Fruit fly (Drosophila melanogaster) whole organism, embryonic: ENCODE measurements around the gene TotB.

Experiments
- Antp ChIP-seq: fragments of 200-800 bp; sonication (Bioruptor generic); optimal IDR thresholded peaks from 3 replicates; lab custom pipeline; 2016; ENCODE audit warnings: missing biosample characterization, missing genetic modification characterization
- Atf-2 ChIP-seq: fragments of 200-800 bp; sonication (Bioruptor generic); optimal IDR thresholded peaks from 2 replicates; lab custom pipeline; 2016; ENCODE audit warnings: missing biosample characterization, missing genetic modification characterization
- CG10543 ChIP-seq: fragments of 200-800 bp; sonication (Bioruptor generic); optimal IDR thresholded peaks from 3 replicates; lab custom pipeline; 2017; ENCODE audit warnings: missing biosample characterization, mild to moderate bottlenecking, missing genetic modification characterization, moderate library complexity
- CG10565 ChIP-seq: fragments of 200-800 bp; sonication (Bioruptor generic); optimal IDR thresholded peaks from 3 replicates; lab custom pipeline; 2016; ENCODE audit warnings: missing biosample characterization, mild to moderate bottlenecking, missing genetic modification characterization
- CG11085 ChIP-seq: fragments of 200-800 bp; sonication (Bioruptor generic); IDR thresholded peaks from 2 replicates; pipeline ENCODE4 v1.3.6; 2022; ENCODE audit warnings: missing biosample characterization, missing genetic modification characterization
- CG13296 ChIP-seq: fragments of 200-800 bp; sonication (Bioruptor generic); optimal IDR thresholded peaks from 3 replicates; lab custom pipeline; 2018; ENCODE audit warnings: missing biosample characterization, mild to moderate bottlenecking, missing genetic modification characterization
- CG14965 ChIP-seq: fragments of 200-800 bp; sonication (Bioruptor generic); optimal IDR thresholded peaks from 2 replicates; lab custom pipeline; 2016; ENCODE audit warnings: missing biosample characterization, missing genetic modification characterization, borderline replicate concordance
- CG17385 ChIP-seq: fragments of 200-800 bp; sonication (Bioruptor generic); optimal IDR thresholded peaks from 3 replicates; lab custom pipeline; 2018; ENCODE audit warnings: missing biosample characterization, mild to moderate bottlenecking, missing genetic modification characterization
- CG2129 ChIP-seq: fragments of 200-800 bp; sonication (Bioruptor generic); IDR thresholded peaks from 2 replicates; pipeline ENCODE4 v1.3.6; 2022; ENCODE audit warnings: missing biosample characterization, missing genetic modification characterization; ENCODE audit not compliant: partially characterized antibody
- CG30431 ChIP-seq: fragments of 200-800 bp; sonication (Bioruptor generic); optimal IDR thresholded peaks from 2 replicates; lab custom pipeline; 2017; ENCODE audit warnings: missing biosample characterization, missing genetic modification characterization
- CG3407 ChIP-seq: fragments of 200-800 bp; sonication (Bioruptor generic); optimal IDR thresholded peaks from 2 replicates; lab custom pipeline; 2018; ENCODE audit warnings: missing biosample characterization, mild to moderate bottlenecking, missing genetic modification characterization
- CG3847 ChIP-seq: fragments of 200-800 bp; sonication (Bioruptor generic); IDR thresholded peaks from 2 replicates; pipeline ENCODE4 v1.3.6; 2022; ENCODE audit warnings: missing biosample characterization, missing genetic modification characterization
- CG8765 ChIP-seq: fragments of 200-800 bp; sonication (Bioruptor generic); IDR thresholded peaks from 2 replicates; pipeline ENCODE4 v1.3.6; 2022; ENCODE audit warnings: missing biosample characterization, missing genetic modification characterization
- CG8924 ChIP-seq: fragments of 200-800 bp; optimal IDR thresholded peaks from 3 replicates; lab custom pipeline; 2019; ENCODE audit warnings: missing biosample characterization, mild to moderate bottlenecking, missing genetic modification characterization, moderate library complexity
- D ChIP-seq, 2 experiments: fragments of 200-800 bp in 1 of 2; fragments of >200 bp in 1 of 2; sonication (Bioruptor generic) in 1 of 2; optimal IDR thresholded peaks; 2 replicates in 1 of 2; 3 replicates in 1 of 2; lab custom pipeline; 2017; ENCODE audit warnings: mild to moderate bottlenecking in 1 of 2, missing biosample characterization in 1 of 2, missing genetic modification characterization in 1 of 2, missing genetic modification reagents in 1 of 2
- Deaf1 ChIP-seq: fragments of 200-800 bp; optimal IDR thresholded peaks from 3 replicates; lab custom pipeline; 2019; ENCODE audit warnings: missing biosample characterization, mild to moderate bottlenecking, missing genetic modification characterization, moderate library complexity
- ERR ChIP-seq: fragments of 200-800 bp; sonication (Bioruptor generic); optimal IDR thresholded peaks from 2 replicates; lab custom pipeline; 2016; ENCODE audit warnings: missing biosample characterization, missing genetic modification characterization
- Fer2 ChIP-seq: fragments of 200-800 bp; sonication (Bioruptor generic); optimal IDR thresholded peaks from 2 replicates; lab custom pipeline; 2018; ENCODE audit warnings: missing biosample characterization, mild to moderate bottlenecking, missing genetic modification characterization, moderate library complexity
- Fer3 ChIP-seq: fragments of 200-800 bp; sonication (Bioruptor generic); optimal IDR thresholded peaks from 2 replicates; lab custom pipeline; 2018; ENCODE audit warnings: missing biosample characterization, mild to moderate bottlenecking, missing genetic modification characterization, moderate library complexity
- HHEX ChIP-seq: fragments of 200-800 bp; sonication (Bioruptor generic); optimal IDR thresholded peaks from 3 replicates; lab custom pipeline; 2017; ENCODE audit warnings: missing biosample characterization, mild to moderate bottlenecking, missing genetic modification characterization, missing genetic modification reagents
- Lim3 ChIP-seq: fragments of 200-800 bp; sonication (Bioruptor generic); IDR thresholded peaks from 2 replicates; pipeline ENCODE4 v1.3.6; 2022; ENCODE audit warnings: missing biosample characterization, missing genetic modification characterization
- Max ChIP-seq: fragments of 200-800 bp; sonication (Bioruptor generic); optimal IDR thresholded peaks from 2 replicates; lab custom pipeline; 2016; ENCODE audit warnings: missing biosample characterization, mild to moderate bottlenecking, missing genetic modification characterization
- NC2β ChIP-seq: fragments of 200-800 bp; sonication (Bioruptor generic); optimal IDR thresholded peaks from 2 replicates; lab custom pipeline; 2016; ENCODE audit warnings: missing biosample characterization, missing genetic modification characterization
- Nf-YC ChIP-seq: fragments of 200-800 bp; optimal IDR thresholded peaks from 3 replicates; lab custom pipeline; 2019; ENCODE audit warnings: missing biosample characterization, mild to moderate bottlenecking, missing genetic modification characterization, moderate library complexity
- Oli ChIP-seq: fragments of 200-800 bp; sonication (Bioruptor generic); optimal IDR thresholded peaks from 2 replicates; lab custom pipeline; 2018; ENCODE audit warnings: missing biosample characterization, mild to moderate bottlenecking, missing genetic modification characterization, moderate library complexity
- PHDP ChIP-seq: fragments of 200-800 bp; sonication (Bioruptor generic); optimal IDR thresholded peaks from 3 replicates; lab custom pipeline; 2018; ENCODE audit warnings: missing biosample characterization, mild to moderate bottlenecking, missing genetic modification characterization, moderate library complexity
- Ptx1 ChIP-seq: fragments of 200-800 bp; sonication (Bioruptor generic); IDR thresholded peaks from 2 replicates; pipeline ENCODE4 v1.3.6; 2022; ENCODE audit warnings: missing biosample characterization, missing genetic modification characterization
- Ravus ChIP-seq: fragments of 200-800 bp; sonication (Bioruptor generic); IDR thresholded peaks from 2 replicates; pipeline ENCODE4 v1.3.6; 2022; ENCODE audit warnings: missing biosample characterization, missing genetic modification characterization
- Sry-β ChIP-seq: fragments of 200-800 bp; sonication (Bioruptor generic); optimal IDR thresholded peaks from 2 replicates; lab custom pipeline; 2018; ENCODE audit warnings: missing biosample characterization, mild to moderate bottlenecking, missing genetic modification characterization, moderate library complexity
- Vsx1 ChIP-seq: fragments of 200-800 bp; sonication (Bioruptor generic); optimal IDR thresholded peaks from 2 replicates; lab custom pipeline; 2017; ENCODE audit warnings: missing biosample characterization, mild to moderate bottlenecking, missing genetic modification characterization, missing genetic modification reagents
- amos ChIP-seq: fragments of 200-800 bp; sonication (Bioruptor generic); IDR thresholded peaks from 2 replicates; pipeline ENCODE4 v1.3.6; 2022; ENCODE audit warnings: missing biosample characterization, missing genetic modification characterization; ENCODE audit not compliant: partially characterized antibody
- br ChIP-seq: fragments of >200 bp; optimal IDR thresholded peaks from 2 replicates; lab custom pipeline; 2017
- chm ChIP-seq: fragments of 200-800 bp; sonication (Bioruptor generic); IDR thresholded peaks from 2 replicates; pipeline ENCODE4 v1.3.6; 2022; ENCODE audit warnings: missing biosample characterization, missing genetic modification characterization
- dpn ChIP-seq, 2 experiments: fragments of 200-800 bp; sonication (Bioruptor generic); optimal IDR thresholded peaks; 3 replicates each; lab custom pipeline; 2016; ENCODE audit warnings: missing biosample characterization in 2 of 2, missing genetic modification characterization in 2 of 2
- eve ChIP-seq, 2 experiments: fragments of >200 bp; optimal IDR thresholded peaks; 2 replicates each; lab custom pipeline; 2017; ENCODE audit warnings: missing biosample characterization in 2 of 2, missing genetic modification characterization in 2 of 2
- eyg ChIP-seq: fragments of 200-800 bp; sonication (Bioruptor generic); optimal IDR thresholded peaks from 3 replicates; lab custom pipeline; 2016; ENCODE audit warnings: missing biosample characterization, missing genetic modification characterization
- fd3F ChIP-seq: fragments of 200-800 bp; sonication (Bioruptor generic); optimal IDR thresholded peaks from 2 replicates; lab custom pipeline; 2018; ENCODE audit warnings: missing biosample characterization, mild to moderate bottlenecking, missing genetic modification characterization, moderate library complexity
- gce ChIP-seq: fragments of 200-800 bp; sonication (Bioruptor generic); IDR thresholded peaks from 3 replicates; pipeline ENCODE4 v1.3.6; 2022; ENCODE audit warnings: missing biosample characterization, missing genetic modification characterization
- gt ChIP-seq: fragments of 200-800 bp; sonication (Bioruptor generic); IDR thresholded peaks from 2 replicates; pipeline ENCODE4 v1.3.6; 2022; ENCODE audit warnings: missing biosample characterization, missing genetic modification characterization
- ham ChIP-seq: fragments of 200-800 bp; sonication (Bioruptor generic); IDR thresholded peaks from 2 replicates; pipeline ENCODE4 v1.3.6; 2022; ENCODE audit warnings: missing biosample characterization, missing genetic modification characterization
- her ChIP-seq: fragments of 200-800 bp; sonication (Bioruptor generic); optimal IDR thresholded peaks from 2 replicates; lab custom pipeline; 2016; ENCODE audit warnings: missing biosample characterization, missing genetic modification characterization
- hkb ChIP-seq, 2 experiments: fragments of 200-800 bp in 1 of 2; fragments of >200 bp in 1 of 2; sonication (Bioruptor generic) in 1 of 2; IDR thresholded peaks in 1 of 2; optimal IDR thresholded peaks in 1 of 2; 2 replicates each; pipeline versions ENCODE4 v1.3.6 to Lab custom; 2017 to 2022; ENCODE audit warnings: missing biosample characterization in 1 of 2, missing genetic modification characterization in 1 of 2
- nau ChIP-seq: fragments of 200-800 bp; sonication (Bioruptor generic); optimal IDR thresholded peaks from 3 replicates; lab custom pipeline; 2017; ENCODE audit warnings: missing biosample characterization, mild to moderate bottlenecking, missing genetic modification characterization, missing genetic modification reagents
- nmo ChIP-seq: fragments of 200-800 bp; sonication (Bioruptor generic); optimal IDR thresholded peaks from 2 replicates; lab custom pipeline; 2018; ENCODE audit warnings: missing biosample characterization, mild to moderate bottlenecking, missing genetic modification characterization, moderate library complexity
- otp ChIP-seq: fragments of 200-800 bp; sonication (Bioruptor generic); IDR thresholded peaks from 3 replicates; pipeline ENCODE4, ENCODE4 v1.3.6; 2022; ENCODE audit warnings: missing biosample characterization, missing genetic modification characterization
- peb ChIP-seq: fragments of 200-800 bp; sonication (Bioruptor generic); IDR thresholded peaks from 2 replicates; pipeline ENCODE4 v1.3.6; 2022; ENCODE audit warnings: missing biosample characterization, missing genetic modification characterization
- phol ChIP-seq: fragments of 200-800 bp; sonication (Bioruptor generic); optimal IDR thresholded peaks from 3 replicates; lab custom pipeline; 2018; ENCODE audit warnings: missing biosample characterization, mild to moderate bottlenecking, missing genetic modification characterization, moderate library complexity
- pum ChIP-seq: fragments of 200-800 bp; sonication (Bioruptor generic); optimal IDR thresholded peaks from 2 replicates; lab custom pipeline; 2016; ENCODE audit warnings: missing biosample characterization, missing genetic modification characterization
- sima ChIP-seq: fragments of 200-800 bp; sonication (Bioruptor generic); optimal IDR thresholded peaks from 2 replicates; lab custom pipeline; 2016; ENCODE audit warnings: missing biosample characterization, missing genetic modification characterization
- sisA ChIP-seq: fragments of 200-800 bp; sonication (Bioruptor generic); IDR thresholded peaks from 2 replicates; pipeline ENCODE4 v1.3.6; 2022; ENCODE audit warnings: missing biosample characterization, missing genetic modification characterization
- slbo ChIP-seq: fragments of 200-800 bp; sonication (Bioruptor generic); IDR thresholded peaks from 2 replicates; pipeline ENCODE4 v1.3.6; 2022; ENCODE audit warnings: missing biosample characterization, missing genetic modification characterization

The TotB gene

DNA sequence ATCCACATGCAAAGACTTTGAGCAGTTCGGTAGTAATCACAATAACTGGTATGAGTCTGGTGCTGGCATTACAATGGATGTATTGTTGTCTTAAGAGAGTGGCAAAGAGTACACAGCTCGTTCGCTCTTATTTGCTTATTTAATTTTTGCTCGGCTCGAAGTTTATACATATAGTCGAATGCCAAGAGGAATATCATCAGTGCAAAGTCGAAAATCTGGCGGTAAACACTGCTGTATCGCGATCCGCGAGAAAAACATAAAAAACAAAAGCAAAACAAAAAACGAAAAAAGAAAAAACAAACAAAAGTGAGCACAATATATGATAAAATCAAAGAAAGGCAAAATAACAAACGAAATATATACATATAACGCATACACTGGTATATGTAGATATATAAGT, 40.4 kb downstream of the TotB start, which contains the start of gene hdly (continued):
- TF ChIP-seq nmo (no peak), ham (no peak), HHEX (peak; percentile 24), gce (GFP tag; lab: Robert Waterston, UW) (0 out of 3 replicates have a peak, but pooled peaks have one; percentile 8), phol (tag; lab: Kevin White, UChicago) (no peak), br (lab: Kevin White, UChicago) (no peak), Vsx1 (GFP tag; lab: Kevin White, UChicago) (peak; percentile 14), CG2129 (GFP tag; lab: Robert Waterston, UW) (no peak), gt (GFP tag; lab: Robert Waterston, UW) (no peak), slbo (no peak), CG8924 (tag; lab: Kevin White, UChicago) (no peak), CG3847 (GFP tag; lab: Robert Waterston, UW) (no peak), Antp (GFP tag; lab: Kevin White, UChicago) (no peak), CG10543 (GFP tag; lab: Kevin White, UChicago) (peak; percentile 54), sima (GFP tag; lab: Kevin White, UChicago) (no peak), sisA (GFP tag; lab: Robert Waterston, UW) (no peak), Fer2 (tag; lab: Kevin White, UChicago) (no peak), nau (GFP tag; lab: Kevin White, UChicago) (peak; percentile 24), CG17385 (GFP tag; lab: Kevin White, UChicago) (peak; percentile 20), fd3F (GFP tag; lab: Kevin White, UChicago) (no peak), D (optimal IDR thresholded peaks at IDR 0.05; lab: Kevin White, UChicago) (no peak), D (GFP tag; optimal IDR thresholded peaks at IDR 0.05; lab: Kevin White, UChicago) (no peak), Oli (tag; lab: Kevin White, UChicago) (no peak), eyg (GFP tag; lab: Kevin White, UChicago) (no peak), Fer3 (tag; lab: Kevin White, UChicago) (peak; percentile 34), her (GFP tag; lab: Kevin White, UChicago) (no peak), CG10565 (GFP tag; lab: Kevin White, UChicago) (no peak), Ravus (GFP tag; lab: Robert Waterston, UW) (no peak), chm (GFP tag; lab: Robert Waterston, UW) (no peak), Deaf1 (tag; lab: Kevin White, UChicago) (peak; percentile 42), otp (GFP tag; lab: Robert Waterston, UW) (no peak), dpn (GFP tag; optimal IDR thresholded peaks at IDR 0.05; lab: Kevin White, UChicago) (peak in 1 of 2 experiments; percentile 10), amos (GFP tag; lab: Robert Waterston, UW) (no peak; the same call in 1 of the 2 replicates), peb (no peak), Ptx1 (GFP tag; lab: Robert Waterston, UW) (no peak), ERR (GFP tag; lab: Kevin White, UChicago) (no peak), Sry-β (GFP tag; lab: Kevin White, UChicago) (no peak), CG14965 (GFP tag; lab: Kevin White, UChicago) (no peak), CG11085 (GFP tag; lab: Robert Waterston, UW) (no peak), Atf-2 (GFP tag; lab: Kevin White, UChicago) (no peak), Max (GFP tag; lab: Kevin White, UChicago) (no peak), NC2β (no peak), CG30431 (GFP tag; lab: Kevin White, UChicago) (no peak), Lim3 (no peak), CG3407 (GFP tag; lab: Kevin White, UChicago) (no peak), CG13296 (GFP tag; lab: Kevin White, UChicago) (peak; percentile 76), CG8765 (GFP tag; lab: Robert Waterston, UW) (no peak), eve (GFP tag; optimal IDR thresholded peaks at IDR 0.05; lab: Kevin White, UChicago) (peak in 1 of 2 experiments; percentile 44), PHDP (tag; lab: Kevin White, UChicago) (no peak), pum (GFP tag; lab: Kevin White, UChicago) (no peak), hkb (optimal IDR thresholded peaks at IDR 0.05; lab: Kevin White, UChicago) (no peak), hkb (GFP tag; IDR thresholded peaks at IDR 0.05; lab: Robert Waterston, UW) (0 out of 2 replicates have a peak, but pooled peaks have one; percentile 38), Nf-YC (tag; lab: Kevin White, UChicago) (no peak)
